Fruit fly (Drosophila melanogaster) whole organism, prepupa: ENCODE data around the gene CG33490.
A peak's percentile ranks its signal among the peaks of the same experiment; 100 is the strongest.

Source experiments
- Blimp-1 ChIP-seq: fragments of 200-800 bp; sonication (Bioruptor generic); optimal IDR thresholded peaks from 3 replicates; lab custom pipeline; 2017; ENCODE audit warnings: missing biosample characterization, missing genetic modification characterization, mild to moderate bottlenecking, moderate library complexity, missing genetic modification reagents
- CG10669 ChIP-seq: fragments of 200-800 bp; sonication (Bioruptor generic); optimal IDR thresholded peaks from 3 replicates; lab custom pipeline; 2018; ENCODE audit warnings: missing biosample characterization, mild to moderate bottlenecking, missing genetic modification characterization, moderate library complexity
- CG11902 ChIP-seq: fragments of 200-800 bp; sonication (Bioruptor generic); optimal IDR thresholded peaks from 3 replicates; lab custom pipeline; 2016; ENCODE audit warnings: missing biosample characterization, missing genetic modification characterization
- CG15336 ChIP-seq: fragments of 200-800 bp; sonication (Bioruptor generic); IDR thresholded peaks from 2 replicates; pipeline ENCODE4 v1.3.6; 2022; ENCODE audit warnings: missing biosample characterization, missing genetic modification characterization
- CG34406 ChIP-seq: fragments of 200-800 bp; sonication (Bioruptor generic); optimal IDR thresholded peaks from 3 replicates; lab custom pipeline; 2016; ENCODE audit warnings: missing biosample characterization, missing genetic modification characterization
- CG6792 ChIP-seq: fragments of 200-800 bp; sonication (Bioruptor generic); optimal IDR thresholded peaks from 3 replicates; lab custom pipeline; 2016; ENCODE audit warnings: missing biosample characterization, missing genetic modification characterization
- CG6854 ChIP-seq: fragments of 200-800 bp; sonication (Bioruptor generic); optimal IDR thresholded peaks from 2 replicates; lab custom pipeline; 2017; ENCODE audit warnings: missing biosample characterization, mild to moderate bottlenecking, missing genetic modification characterization
- CG7368 ChIP-seq: fragments of 200-800 bp; sonication (Bioruptor generic); optimal IDR thresholded peaks from 3 replicates; lab custom pipeline; 2016; ENCODE audit warnings: missing biosample characterization, missing genetic modification characterization
- Ets96B ChIP-seq: fragments of 200-800 bp; optimal IDR thresholded peaks from 2 replicates; lab custom pipeline; 2019; ENCODE audit warnings: missing biosample characterization, mild to moderate bottlenecking, missing genetic modification characterization, moderate library complexity
- acj6 ChIP-seq: fragments of 200-800 bp; sonication (Bioruptor generic); optimal IDR thresholded peaks from 3 replicates; lab custom pipeline; 2016; ENCODE audit warnings: missing biosample characterization, missing genetic modification characterization
- eg ChIP-seq: fragments of 200-800 bp; sonication (Bioruptor generic); IDR thresholded peaks from 3 replicates; pipeline ENCODE4 v1.3.6; 2022; ENCODE audit warnings: missing biosample characterization, missing genetic modification characterization
- fd85E ChIP-seq: fragments of 200-800 bp; sonication (Bioruptor generic); optimal IDR thresholded peaks from 3 replicates; lab custom pipeline; 2016; ENCODE audit warnings: missing biosample characterization, missing genetic modification characterization
- svp ChIP-seq: fragments of 200-800 bp; sonication (Bioruptor generic); peaks from one replicate; lab custom pipeline; 2016; ENCODE audit warnings: missing biosample characterization, missing genetic modification characterization

DNA sequence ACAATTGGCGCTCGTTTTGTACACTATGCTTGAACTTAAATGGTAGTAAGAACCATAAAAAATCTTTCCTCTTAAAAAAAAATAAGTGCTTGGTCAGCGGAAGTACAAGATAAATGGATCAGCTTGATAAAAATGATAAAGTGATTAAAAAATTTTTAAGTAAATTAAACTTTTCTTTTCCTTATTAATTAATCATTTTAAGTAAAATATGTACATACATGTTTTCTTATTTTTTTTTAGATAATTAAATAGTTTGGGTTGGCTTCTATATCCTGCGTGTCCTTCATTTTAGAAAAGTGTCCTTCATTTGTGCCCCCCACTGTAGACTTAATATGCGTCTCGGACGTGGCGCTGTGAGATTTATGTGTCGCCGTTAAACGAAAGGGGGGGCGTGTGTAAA is 17.8 kb downstream of the CG33490 start:
- TF ChIP-seq CG34406 (no peak), Ets96B (tag; lab: Kevin White, UChicago) (no peak), CG6792 (GFP tag; lab: Kevin White, UChicago) (no peak), CG7368 (GFP tag; lab: Kevin White, UChicago) (no peak), acj6 (peak; percentile 32), CG10669 (no peak), CG15336 (peak; percentile 55), eg (GFP tag; lab: Robert Waterston, UW) (no peak), Blimp-1 (GFP tag; lab: Kevin White, UChicago) (no peak), CG11902 (GFP tag; lab: Kevin White, UChicago) (no peak), svp (no peak), fd85E (no peak), CG6854 (GFP tag; lab: Kevin White, UChicago) (no peak)
